Fruit fly (Drosophila melanogaster): ENCODE measurements around the gene CG7742.

DNA sequence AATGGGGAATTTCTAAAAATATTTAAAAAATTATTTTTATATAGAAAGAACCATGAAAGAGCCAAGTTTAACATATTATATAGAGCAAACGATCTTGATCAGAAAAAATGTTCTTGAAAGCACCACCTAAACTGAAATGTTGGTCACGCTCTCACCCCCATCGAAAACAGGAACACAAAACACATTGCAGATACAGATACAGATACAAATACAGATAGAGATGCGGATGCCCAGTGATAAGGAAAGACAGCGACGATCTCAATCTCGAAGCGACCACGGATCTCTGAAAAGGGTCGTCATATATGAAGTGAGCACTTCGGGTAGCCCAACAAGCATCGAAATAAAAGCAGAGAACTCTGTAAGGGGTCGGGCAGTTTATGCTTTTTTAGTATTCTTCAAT is 32.5 kb upstream of the CG7742 start:
- TF ChIP-seq svp (GFP tag) (no peak), dsx (GFP tag; optimal IDR thresholded peaks at IDR 0.05; ENCODE audit: poor library complexity, severe bottlenecking) (no peak), CG6854 (GFP tag; optimal IDR thresholded peaks at IDR 0.05) (no peak), CG11762 (GFP tag; optimal IDR thresholded peaks at IDR 0.05; ENCODE audit: insufficient read depth) (no peak), net (GFP tag; optimal IDR thresholded peaks at IDR 0.05) (no peak)

Measured in whole organism, prepupa.